Worm (Caenorhabditis elegans) whole organism, early embryonic: ENCODE measurements around the gene gcc-2.

Source experiments
- B0310.2 ChIP-seq: sonication (generic microtip); optimal IDR thresholded peaks from 2 replicates; lab custom pipeline; 2016; ENCODE audit warnings: mild to moderate bottlenecking, missing genetic modification characterization, missing compliant biosample characterization
- F13C5.2 ChIP-seq: sonication (generic microtip); optimal IDR thresholded peaks from 2 replicates; lab custom pipeline; 2017; ENCODE audit warnings: mild to moderate bottlenecking, missing genetic modification characterization, inconsistent platforms, missing compliant biosample characterization
- aly-1 ChIP-seq: sonication (generic microtip); optimal IDR thresholded peaks from 2 replicates; lab custom pipeline; 2016; ENCODE audit warnings: missing genetic modification characterization, missing compliant biosample characterization
- ama-1 ChIP-seq: fragments of 150-350 bp; optimal IDR thresholded peaks from 2 replicates; lab custom pipeline; 2014
- ceh-36 ChIP-seq: sonication (generic microtip); optimal IDR thresholded peaks from 2 replicates; lab custom pipeline; 2016; ENCODE audit warnings: missing genetic modification characterization, inconsistent platforms, missing compliant biosample characterization
- ets-7 ChIP-seq: sonication (generic microtip); optimal IDR thresholded peaks from 2 replicates; lab custom pipeline; 2016; ENCODE audit warnings: missing genotype, missing genetic modification characterization, missing compliant biosample characterization
- flt-1 ChIP-seq: fragments of 200-800 bp; sonication (Bioruptor generic); IDR thresholded peaks from 2 replicates; pipeline ENCODE4 v1.3.6; 2022; ENCODE audit warnings: missing genetic modification characterization, missing compliant biosample characterization
- hmg-4 ChIP-seq: fragments of 200-800 bp; sonication (Bioruptor generic); optimal IDR thresholded peaks from 2 replicates; lab custom pipeline; 2018; ENCODE audit warnings: mild to moderate bottlenecking, missing genetic modification characterization, missing compliant biosample characterization
- scrt-1 ChIP-seq: fragments of 200-800 bp; sonication (Bioruptor generic); IDR thresholded peaks from 2 replicates; pipeline ENCODE4 v1.3.6; 2022; ENCODE audit warnings: missing genetic modification characterization, missing compliant biosample characterization

DNA sequence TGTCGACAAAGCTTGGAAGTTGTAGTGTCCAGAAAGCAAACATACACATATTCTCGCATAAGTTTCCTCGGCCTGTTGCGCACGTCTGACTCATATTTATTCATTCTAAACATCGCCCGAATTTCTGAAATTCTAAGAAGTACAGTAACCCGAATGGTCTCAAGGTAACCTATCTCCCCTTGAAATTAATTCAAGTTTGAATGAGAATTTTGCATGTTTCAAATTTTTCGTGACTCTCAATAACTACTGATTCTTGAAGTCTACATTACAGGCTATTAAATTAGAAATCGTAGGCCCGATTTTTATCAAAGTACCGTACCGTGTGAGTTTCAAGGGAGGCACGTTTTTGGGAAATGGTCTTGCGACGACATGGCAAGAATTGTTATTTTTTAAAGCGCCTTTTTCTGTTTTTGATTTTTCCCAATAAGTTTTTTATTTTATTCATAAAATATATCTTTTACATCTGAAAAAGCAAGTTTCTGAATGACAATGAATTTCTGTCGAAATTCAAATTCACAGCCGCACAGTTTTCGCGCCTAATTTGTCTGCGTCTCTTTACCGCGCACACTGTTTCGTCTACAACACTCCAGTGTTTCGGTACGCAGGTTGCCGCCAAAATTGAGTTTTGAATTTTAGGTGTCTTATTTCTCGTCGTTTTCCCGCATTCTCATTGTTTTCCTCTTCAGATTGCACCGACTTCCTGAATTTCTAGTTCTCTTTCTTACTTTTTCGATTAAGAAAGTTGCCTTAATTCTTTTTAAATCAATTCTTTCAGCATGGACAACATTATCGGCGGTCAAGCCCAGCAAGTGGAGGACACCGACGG is 31.9 kb upstream of the gcc-2 start, which contains the start of the genes R10E11.9 and mcm-6:
- TF ChIP-seq flt-1 (no peak), F13C5.2 (tag; lab: Kevin White, UChicago) (no peak), ama-1 (lab: Kevin White, UChicago) (no peak), B0310.2 (no peak), aly-1 (tag; lab: Kevin White, UChicago) (no peak), hmg-4 (GFP tag; lab: Kevin White, UChicago) (no peak), scrt-1 (GFP tag; lab: Robert Waterston, UW) (no peak), ets-7 (tag; lab: Kevin White, UChicago) (no peak), ceh-36 (tag; lab: Kevin White, UChicago) (no peak)
